Worm (Caenorhabditis elegans) whole organism, early embryonic: ENCODE data around the gene ZK688.11.

Experiments
- F13C5.2 ChIP-seq: sonication (generic microtip); optimal IDR thresholded peaks from 2 replicates; lab custom pipeline; 2017; ENCODE audit warnings: mild to moderate bottlenecking, missing genetic modification characterization, inconsistent platforms, missing compliant biosample characterization
- aly-1 ChIP-seq: sonication (generic microtip); optimal IDR thresholded peaks from 2 replicates; lab custom pipeline; 2016; ENCODE audit warnings: missing genetic modification characterization, missing compliant biosample characterization
- ama-1 ChIP-seq: fragments of 150-350 bp; optimal IDR thresholded peaks from 2 replicates; lab custom pipeline; 2014
- ets-7 ChIP-seq: sonication (generic microtip); optimal IDR thresholded peaks from 2 replicates; lab custom pipeline; 2016; ENCODE audit warnings: missing genotype, missing genetic modification characterization, missing compliant biosample characterization
- flt-1 ChIP-seq: fragments of 200-800 bp; sonication (Bioruptor generic); IDR thresholded peaks from 2 replicates; pipeline ENCODE4 v1.3.6; 2022; ENCODE audit warnings: missing genetic modification characterization, missing compliant biosample characterization
- hmbx-1 ChIP-seq: sonication (generic microtip); optimal IDR thresholded peaks from 2 replicates; lab custom pipeline; 2016; ENCODE audit warnings: mild to moderate bottlenecking, missing genetic modification characterization, missing compliant biosample characterization
- scrt-1 ChIP-seq: fragments of 200-800 bp; sonication (Bioruptor generic); IDR thresholded peaks from 2 replicates; pipeline ENCODE4 v1.3.6; 2022; ENCODE audit warnings: missing genetic modification characterization, missing compliant biosample characterization
- sea-1 ChIP-seq: fragments of 200-800 bp; sonication (Bioruptor generic); conservative IDR thresholded peaks from 2 replicates; pipeline ENCODE4 v1.3.6; 2022; ENCODE audit warnings: missing genetic modification characterization, missing compliant biosample characterization
- tbx-37 ChIP-seq: fragments of 200-800 bp; sonication (Bioruptor generic); conservative IDR thresholded peaks from 2 replicates; pipeline ENCODE4 v1.3.6; 2022; ENCODE audit warnings: missing genetic modification reagents, missing genetic modification characterization, missing compliant biosample characterization
- tra-4 ChIP-seq: sonication (generic microtip); optimal IDR thresholded peaks from 2 replicates; lab custom pipeline; 2017; ENCODE audit warnings: missing genetic modification characterization, missing compliant biosample characterization

- no peak for TF ChIP-seq ama-1
- TF ChIP-seq ets-7 (tag; lab: Kevin White, UChicago), result no peak
- TF ChIP-seq tbx-37 (GFP tag; lab: Robert Waterston, UW), result no peak
- TF ChIP-seq sea-1 (GFP tag; lab: Robert Waterston, UW), result no peak
- no peak for TF ChIP-seq tra-4 (tag; lab: Kevin White, UChicago)
- no peak for TF ChIP-seq aly-1 (tag; lab: Kevin White, UChicago)
- TF ChIP-seq flt-1 (GFP tag; lab: Robert Waterston, UW), result no peak
- TF ChIP-seq F13C5.2 (tag; lab: Kevin White, UChicago), result no peak
- no peak for TF ChIP-seq hmbx-1 (tag; lab: Kevin White, UChicago)
- no peak for TF ChIP-seq scrt-1 (GFP tag; lab: Robert Waterston, UW)
These were observed 45.7 kb downstream of the ZK688.11 start, which contains the start of gene ceh-23 for ce11 chrIII:7838907-7839642.
